Worm (Caenorhabditis elegans) whole organism, L2 larva: ENCODE measurements around the gene ZK1307.4.

ENCODE experiments used
- ama-1 ChIP-seq: fragments of 150-350 bp; optimal IDR thresholded peaks from 2 replicates; lab custom pipeline; 2018; ENCODE audit warnings: inconsistent platforms
- ceh-16 ChIP-seq: fragments of 150-350 bp; optimal IDR thresholded peaks from 2 replicates; lab custom pipeline; 2014; ENCODE audit warnings: missing biosample characterization, missing genetic modification characterization
- lin-13 ChIP-seq: fragments of 150-350 bp; optimal IDR thresholded peaks from 2 replicates; lab custom pipeline; 2014; ENCODE audit warnings: missing biosample characterization, missing genetic modification reagents, missing genetic modification characterization
- lsy-2 ChIP-seq, 2 experiments: fragments of 150-350 bp in 1 of 2; sonication (generic microtip) in 1 of 2; optimal IDR thresholded peaks; 2 replicates each; lab custom pipeline; 2014 to 2017; ENCODE audit warnings: missing biosample characterization in 2 of 2, missing genetic modification characterization in 2 of 2
- ztf-11 ChIP-seq: sonication (generic microtip); optimal IDR thresholded peaks from 2 replicates; lab custom pipeline; 2017; ENCODE audit warnings: missing biosample characterization, missing genetic modification characterization

DNA sequence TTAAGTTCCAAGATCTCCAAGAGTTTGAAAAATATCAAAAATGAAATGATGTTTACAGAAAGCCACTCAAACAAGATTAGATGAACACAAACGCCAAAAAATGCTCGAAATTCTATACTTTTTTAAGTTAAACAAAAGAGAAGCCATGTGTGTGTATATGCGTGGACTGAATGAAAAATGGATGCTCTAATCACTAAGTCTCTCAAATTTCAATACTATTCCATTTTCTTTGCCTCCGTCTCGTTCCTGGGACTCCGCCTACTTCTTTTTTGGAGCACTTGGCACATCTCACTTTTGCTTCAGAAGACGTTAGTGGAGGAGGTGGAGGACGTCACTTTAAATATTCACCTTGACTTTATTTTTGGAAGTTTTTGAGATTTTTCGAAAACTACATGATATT, 28.2 kb upstream of the ZK1307.4 start:
- TF ChIP-seq lin-13 (GFP tag; lab: Kevin White, UChicago) (no peak), ama-1 (lab: Kevin White, UChicago) (no peak), ceh-16 (tag; lab: Kevin White, UChicago) (no peak), ztf-11 (tag; lab: Kevin White, UChicago) (no peak), lsy-2 (tag; optimal IDR thresholded peaks at IDR 0.05; lab: Kevin White, UChicago) (no peak)
